Worm (Caenorhabditis elegans): ENCODE results near the gene otpl-2.

Gene otpl-2

ce11 chrV:4080546-4080945 is 7.0 kb downstream of the otpl-2 start (continued):
- no peak for TF ChIP-seq sdz-38 (tag; optimal IDR thresholded peaks at IDR 0.05)
- no peak for TF ChIP-seq ZK185.1 (tag; optimal IDR thresholded peaks at IDR 0.05; ENCODE audit: poor library complexity, severe bottlenecking)
- no peak for TF ChIP-seq B0261.1 (tag; optimal IDR thresholded peaks at IDR 0.05)
- no peak for TF ChIP-seq hmg-20 (GFP tag; IDR thresholded peaks at IDR 0.05)
- TF ChIP-seq lsl-1 (GFP tag; optimal IDR thresholded peaks at IDR 0.05), result no peak
- no peak for TF ChIP-seq ceh-27 (GFP tag; optimal IDR thresholded peaks at IDR 0.05)
- TF ChIP-seq ets-4 (GFP tag; optimal IDR thresholded peaks at IDR 0.05), result no peak

- TF ChIP-seq attf-6 (GFP tag; IDR thresholded peaks at IDR 0.05) (no peak), akir-1 (GFP tag; optimal IDR thresholded peaks at IDR 0.05) (no peak), F52B5.7 (tag; optimal IDR thresholded peaks at IDR 0.05) (no peak)
Measured at ce11 chrV:4081283-4081682, 7.7 kb downstream of the otpl-2 start, which contains the start of gene srh-211. TSS of gene srh-211 (minus strand) at chrV:4081383.

ce11 chrV:4082952-4083351 is 9.4 kb downstream of the otpl-2 start, which contains the start of gene F38H12.5:
TSS of gene F38H12.5 (minus strand) at chrV:4083052.
- TF ChIP-seq attf-5 (GFP tag; optimal IDR thresholded peaks at IDR 0.05), result no peak
- TF ChIP-seq Y95B8A.8 (GFP tag; IDR thresholded peaks at IDR 0.05), result no peak
- no peak for TF ChIP-seq C17E4.6 (GFP tag; IDR thresholded peaks at IDR 0.05)

ce11 chrV:4094740-4095139 is 21.2 kb downstream of the otpl-2 start, which contains the start of gene nhr-181:
TSS of gene nhr-181 (plus strand) at chrV:4095040.
- TF ChIP-seq F37B4.10 (GFP tag; IDR thresholded peaks at IDR 0.05), result no peak
- no peak for TF ChIP-seq repo-1 (tag; optimal IDR thresholded peaks at IDR 0.05)
- TF ChIP-seq ccch-3 (GFP tag; optimal IDR thresholded peaks at IDR 0.05), result no peak
- TF ChIP-seq ceh-58 (GFP tag; IDR thresholded peaks at IDR 0.05), result no peak
- no peak for TF ChIP-seq lag-1 (GFP tag; IDR thresholded peaks at IDR 0.05)
- TF ChIP-seq mes-4 (tag; optimal IDR thresholded peaks at IDR 0.05), result no peak

- TF ChIP-seq madf-8 (GFP tag; conservative IDR thresholded peaks at IDR 0.05) (no peak), ama-1 (optimal IDR thresholded peaks at IDR 0.05) (no peak), ama-1 (GFP tag; optimal IDR thresholded peaks at IDR 0.05) (no peak), C17E4.6 (GFP tag; IDR thresholded peaks at IDR 0.05) (no peak), hmg-20 (GFP tag; IDR thresholded peaks at IDR 0.05) (no peak), mxl-1 (tag; optimal IDR thresholded peaks at IDR 0.05) (no peak), rec-8 (tag; optimal IDR thresholded peaks at IDR 0.05) (no peak), Y79H2A.3 (GFP tag; conservative IDR thresholded peaks at IDR 0.05) (no peak)
Measured at ce11 chrV:4101567-4101966, 28.0 kb downstream of the otpl-2 start, which contains the start of gene srj-40. TSS of gene srj-40 (plus strand) at chrV:4101867.

- TF ChIP-seq ztf-26 (tag; optimal IDR thresholded peaks at IDR 0.05) (no peak), bed-1 (GFP tag; IDR thresholded peaks at IDR 0.05) (no peak), attf-6 (GFP tag; IDR thresholded peaks at IDR 0.05) (no peak)
Measured at ce11 chrV:4104298-4104697, 30.7 kb downstream of the otpl-2 start, which contains the start of gene srj-39. TSS of gene srj-39 (plus strand) at chrV:4104598.

- TF ChIP-seq gei-17 (GFP tag; optimal IDR thresholded peaks at IDR 0.05) (no peak), let-607 (tag; optimal IDR thresholded peaks at IDR 0.05) (no peak), ama-1 (optimal IDR thresholded peaks at IDR 0.05) (no peak), ama-1 (GFP tag; optimal IDR thresholded peaks at IDR 0.05) (no peak), lin-54 (GFP tag; optimal IDR thresholded peaks at IDR 0.05) (no peak), nhr-27 (tag; optimal IDR thresholded peaks at IDR 0.05) (no peak), snpc-4 (GFP tag; optimal IDR thresholded peaks at IDR 0.05) (no peak), snpc-4 (tag; optimal IDR thresholded peaks at IDR 0.05) (no peak), ceh-27 (GFP tag; optimal IDR thresholded peaks at IDR 0.05) (no peak), mxl-1 (tag; optimal IDR thresholded peaks at IDR 0.05) (no peak), zfh-2 (GFP tag; conservative IDR thresholded peaks at IDR 0.05) (no peak), Y53F4B.3 (GFP tag; IDR thresholded peaks at IDR 0.05) (no peak), tbx-9 (tag; optimal IDR thresholded peaks at IDR 0.05; ENCODE audit: borderline replicate concordance) (no peak), lin-40 (tag; optimal IDR thresholded peaks at IDR 0.05) (no peak)
Measured at ce11 chrV:4106688-4107087, 33.1 kb downstream of the otpl-2 start.

All from whole organism, young adult.